Worm (Caenorhabditis elegans) whole organism, late embryonic: ENCODE data around the gene K03B8.14.

Experiments
- ets-4 ChIP-seq: sonication (generic microtip); optimal IDR thresholded peaks from 2 replicates; lab custom pipeline; 2016; ENCODE audit warnings: missing genetic modification characterization, missing compliant biosample characterization
- hlh-8 ChIP-seq: sonication (generic microtip); optimal IDR thresholded peaks from 2 replicates; lab custom pipeline; 2016; ENCODE audit warnings: missing genotype, missing genetic modification characterization, missing compliant biosample characterization
- pax-1 ChIP-seq: fragments of 150-350 bp; optimal IDR thresholded peaks from 2 replicates; lab custom pipeline; 2014; ENCODE audit warnings: missing biosample characterization, missing genetic modification characterization
- pqm-1 ChIP-seq: sonication (generic microtip); optimal IDR thresholded peaks from 2 replicates; lab custom pipeline; 2016; ENCODE audit warnings: missing genetic modification characterization, missing compliant biosample characterization
- unc-55 ChIP-seq: sonication (generic microtip); optimal IDR thresholded peaks from 2 replicates; lab custom pipeline; 2017; ENCODE audit warnings: missing biosample characterization, missing genetic modification reagents, missing genetic modification characterization

ce11 chrV:11373918-11374317 lies 16.4 kb upstream of the K03B8.14 start:
- no peak for TF ChIP-seq ets-4
- no peak for TF ChIP-seq hlh-8 (tag; lab: Kevin White, UChicago)
- TF ChIP-seq pqm-1 (tag; lab: Kevin White, UChicago), result no peak
- TF ChIP-seq unc-55, result no peak
- no peak for TF ChIP-seq pax-1
